Fruit fly (Drosophila melanogaster) whole organism, wandering third instar larva: Measurements from ENCODE around the gene Slbp.

Experiments used
- Abd-B ChIP-seq: fragments of >200 bp; optimal IDR thresholded peaks from 2 replicates; lab custom pipeline; 2017; ENCODE audit warnings: missing biosample characterization, missing genetic modification characterization
- CG32264 ChIP-seq: fragments of 200-800 bp; sonication (Bioruptor generic); optimal IDR thresholded peaks from 2 replicates; lab custom pipeline; 2016; ENCODE audit warnings: missing biosample characterization, missing genetic modification characterization
- CG9705 ChIP-seq: fragments of 200-800 bp; sonication (Bioruptor generic); optimal IDR thresholded peaks from 2 replicates; lab custom pipeline; 2018; ENCODE audit warnings: missing biosample characterization, mild to moderate bottlenecking, missing genetic modification characterization
- CrebA ChIP-seq: fragments of 200-800 bp; sonication (Bioruptor generic); optimal IDR thresholded peaks from 2 replicates; lab custom pipeline; 2016; ENCODE audit warnings: missing biosample characterization, mild to moderate bottlenecking, missing genetic modification characterization, borderline replicate concordance
- Dfd ChIP-seq: fragments of >200 bp; optimal IDR thresholded peaks from 2 replicates; lab custom pipeline; 2017; ENCODE audit warnings: missing biosample characterization, missing genetic modification characterization
- Dif ChIP-seq: fragments of 200-275, 200-300 bp; sonication (Bioruptor generic); optimal IDR thresholded peaks from 2 replicates; lab custom pipeline; 2018; ENCODE audit warnings: missing biosample characterization, missing genetic modification characterization; ENCODE audit not compliant: partially characterized antibody
- GATAd ChIP-seq: sonication (Bioruptor generic); optimal IDR thresholded peaks from 2 replicates; lab custom pipeline; 2016; ENCODE audit warnings: missing biosample characterization, missing genetic modification characterization
- HLH106 ChIP-seq: fragments of 200-800 bp; optimal IDR thresholded peaks from 3 replicates; lab custom pipeline; 2019; ENCODE audit warnings: missing biosample characterization, mild to moderate bottlenecking, missing genetic modification characterization, moderate library complexity
- Hnf4 ChIP-seq: fragments of 200-800 bp; sonication (Bioruptor generic); optimal IDR thresholded peaks from 2 replicates; lab custom pipeline; 2016; ENCODE audit warnings: missing biosample characterization, mild to moderate bottlenecking, missing genetic modification characterization
- Hr78 ChIP-seq: fragments of >200 bp; optimal IDR thresholded peaks from 2 replicates; lab custom pipeline; 2017; ENCODE audit warnings: missing biosample characterization, missing genetic modification characterization
- Hr83 ChIP-seq: fragments of 200-300 bp; sonication (Bioruptor generic); optimal IDR thresholded peaks from 2 replicates; lab custom pipeline; 2016; ENCODE audit warnings: missing biosample characterization, mild to moderate bottlenecking, missing genetic modification characterization, moderate library complexity; ENCODE audit not compliant: poor library complexity, severe bottlenecking
- Jra ChIP-seq: sonication (Bioruptor generic); optimal IDR thresholded peaks from 2 replicates; lab custom pipeline; 2016; ENCODE audit warnings: missing biosample characterization, missing genetic modification characterization
- Mio ChIP-seq: sonication (Bioruptor generic); optimal IDR thresholded peaks from 2 replicates; lab custom pipeline; 2016; ENCODE audit warnings: missing biosample characterization, missing genetic modification characterization
- Myc ChIP-seq: fragments of >200 bp; optimal IDR thresholded peaks from 2 replicates; lab custom pipeline; 2017
- N ChIP-seq: fragments of >200 bp; optimal IDR thresholded peaks from 2 replicates; lab custom pipeline; 2018; ENCODE audit warnings: missing biosample characterization, missing external identifiers, missing genetic modification characterization
- OdsH ChIP-seq: fragments of 200-800 bp; sonication (Bioruptor generic); optimal IDR thresholded peaks from 2 replicates; lab custom pipeline; 2016; ENCODE audit warnings: missing biosample characterization, mild to moderate bottlenecking, missing genetic modification characterization
- Rel ChIP-seq, 2 experiments: fragments of 200-800 bp; sonication (Bioruptor generic) in 1 of 2; optimal IDR thresholded peaks; 2 replicates in 1 of 2; 3 replicates in 1 of 2; lab custom pipeline; 2016 to 2019; ENCODE audit warnings: mild to moderate bottlenecking in 2 of 2, missing biosample characterization in 2 of 2, missing genetic modification characterization in 2 of 2, moderate library complexity in 1 of 2
- Sp1 ChIP-seq: fragments of 200-800 bp; sonication (Bioruptor generic); optimal IDR thresholded peaks from 3 replicates; lab custom pipeline; 2019; ENCODE audit warnings: missing biosample characterization, mild to moderate bottlenecking, missing genetic modification characterization, moderate library complexity
- Vsx2 ChIP-seq: fragments of 200-300, 225-300 bp; sonication (Bioruptor generic); optimal IDR thresholded peaks from 2 replicates; lab custom pipeline; 2018; ENCODE audit warnings: missing biosample characterization, missing genetic modification characterization; ENCODE audit not compliant: partially characterized antibody
- br ChIP-seq: fragments of 200-800 bp; sonication (Bioruptor generic); optimal IDR thresholded peaks from 2 replicates; lab custom pipeline; 2016; ENCODE audit warnings: missing biosample characterization, missing genetic modification characterization
- brk ChIP-seq: fragments of 200-800 bp; sonication (Bioruptor generic); optimal IDR thresholded peaks from 2 replicates; lab custom pipeline; 2016; ENCODE audit warnings: missing biosample characterization, mild to moderate bottlenecking, missing genetic modification characterization
- dl ChIP-seq, 2 experiments: fragments of 175-275, 200-275 bp in 1 of 2; fragments of 200-275 bp in 1 of 2; sonication (Bioruptor generic); optimal IDR thresholded peaks; lab custom pipeline; 2018; ENCODE audit warnings: mild to moderate bottlenecking in 2 of 2, missing biosample characterization in 2 of 2, missing genetic modification characterization in 2 of 2, moderate library complexity in 2 of 2; ENCODE audit not compliant: partially characterized antibody in 2 of 2, insufficient read depth in 1 of 2
- dmrt93B ChIP-seq: fragments of 200-800 bp; sonication (Bioruptor generic); optimal IDR thresholded peaks from 2 replicates; lab custom pipeline; 2018; ENCODE audit warnings: missing biosample characterization, mild to moderate bottlenecking, missing genetic modification characterization
- dsf ChIP-seq: sonication (Bioruptor generic); optimal IDR thresholded peaks from 2 replicates; lab custom pipeline; 2016; ENCODE audit warnings: missing biosample characterization, missing genetic modification characterization, borderline replicate concordance
- ey ChIP-seq: fragments of 200-800 bp; sonication (Bioruptor generic); optimal IDR thresholded peaks from 2 replicates; lab custom pipeline; 2016; ENCODE audit warnings: missing biosample characterization, missing genetic modification characterization
- foxo ChIP-seq, 2 experiments: fragments of 200-800 bp; sonication (Bioruptor generic); optimal IDR thresholded peaks; 2 replicates in 1 of 2; 3 replicates in 1 of 2; lab custom pipeline; 2016 to 2017; ENCODE audit warnings: missing biosample characterization in 2 of 2, missing genetic modification characterization in 2 of 2
- fru ChIP-seq: fragments of 200-800 bp; sonication (Bioruptor generic); optimal IDR thresholded peaks from 3 replicates; lab custom pipeline; 2016; ENCODE audit warnings: missing biosample characterization, mild to moderate bottlenecking, missing genetic modification characterization
- h ChIP-seq: fragments of 200-800 bp; sonication (Bioruptor generic); optimal IDR thresholded peaks from 3 replicates; lab custom pipeline; 2016; ENCODE audit warnings: missing biosample characterization, mild to moderate bottlenecking, missing genetic modification characterization
- jim ChIP-seq: fragments of 175-275, 200-325 bp; sonication (Bioruptor generic); optimal IDR thresholded peaks from 2 replicates; lab custom pipeline; 2016; ENCODE audit warnings: missing biosample characterization, mild to moderate bottlenecking, missing genetic modification characterization
- lola ChIP-seq: fragments of >200 bp; optimal IDR thresholded peaks from 2 replicates; lab custom pipeline; 2017; ENCODE audit warnings: missing biosample characterization, missing genetic modification characterization
- pan ChIP-seq: fragments of >200 bp; optimal IDR thresholded peaks from 2 replicates; lab custom pipeline; 2017
- psq ChIP-seq: fragments of 200-800 bp; sonication (Bioruptor generic); optimal IDR thresholded peaks from 3 replicates; lab custom pipeline; 2017; ENCODE audit warnings: missing biosample characterization, mild to moderate bottlenecking, missing genetic modification characterization, moderate library complexity
- rgr ChIP-seq: fragments of 200-800 bp; sonication (Bioruptor generic); optimal IDR thresholded peaks from 3 replicates; lab custom pipeline; 2016; ENCODE audit warnings: missing biosample characterization, mild to moderate bottlenecking, missing genetic modification characterization
- sage ChIP-seq: fragments of 200-800 bp; sonication (Bioruptor generic); optimal IDR thresholded peaks from 2 replicates; lab custom pipeline; 2016; ENCODE audit warnings: missing biosample characterization, mild to moderate bottlenecking, missing genetic modification characterization
- sv ChIP-seq: fragments of 200-800 bp; sonication (Bioruptor generic); optimal IDR thresholded peaks from 3 replicates; lab custom pipeline; 2016; ENCODE audit warnings: missing biosample characterization, missing genetic modification characterization
- tai ChIP-seq: sonication (Bioruptor generic); optimal IDR thresholded peaks from 2 replicates; lab custom pipeline; 2016; ENCODE audit warnings: missing biosample characterization, missing genetic modification characterization
- usp ChIP-seq: fragments of >200 bp; optimal IDR thresholded peaks from 2 replicates; lab custom pipeline; 2017; ENCODE audit warnings: missing biosample characterization, missing genetic modification characterization
- woc ChIP-seq: sonication (Bioruptor generic); optimal IDR thresholded peaks from 2 replicates; lab custom pipeline; 2016; ENCODE audit warnings: missing biosample characterization, mild to moderate bottlenecking, missing genetic modification characterization

The Slbp gene

DNA sequence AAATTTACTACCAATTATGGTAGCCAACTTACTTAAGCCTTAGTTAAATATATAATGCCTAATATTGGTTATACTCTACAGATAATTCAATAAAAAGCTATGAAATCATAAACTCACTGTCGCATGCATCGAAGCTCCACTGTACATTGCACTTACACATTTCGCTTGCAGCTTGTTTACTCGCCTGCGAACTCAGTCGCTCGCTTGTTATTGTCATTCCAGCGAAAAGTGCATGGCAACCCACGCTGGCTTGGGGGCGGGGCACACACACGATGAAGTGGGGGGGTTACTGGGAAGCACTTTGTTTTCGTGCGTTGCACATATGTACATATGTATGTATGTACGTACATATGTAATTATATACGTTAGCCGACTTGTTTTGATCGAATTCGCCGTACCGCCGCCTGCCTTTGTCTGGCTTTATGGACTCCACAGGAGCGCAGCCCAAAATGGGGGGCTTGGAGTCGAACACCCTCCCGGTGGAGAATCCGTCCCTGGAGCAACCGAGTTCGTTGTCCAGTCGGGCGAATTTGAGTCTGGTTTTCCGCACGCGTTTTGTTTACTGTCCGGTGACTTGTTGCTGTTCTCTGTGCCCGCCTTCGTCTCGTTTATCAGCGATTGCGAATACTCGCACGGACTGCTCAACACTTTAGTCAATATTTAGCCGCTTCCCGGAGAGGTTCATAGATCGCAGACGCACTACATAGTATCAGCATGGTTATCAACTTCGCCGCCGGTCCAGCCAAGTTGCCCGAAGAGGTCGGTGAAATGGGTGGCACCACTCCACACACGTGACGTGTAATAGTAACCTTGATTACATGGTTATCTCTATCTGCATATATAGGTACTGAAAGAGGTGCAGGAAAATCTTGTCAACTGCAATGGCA, 47.0 kb upstream of the Slbp start, which contains the start of gene CG11899:
Gene CG11899, plus strand, starts transcription at position 648 of the 887 bp plus-strand sequence.
- TF ChIP-seq CrebA (GFP tag; lab: Kevin White, UChicago) (no peak), lola (no peak), br (GFP tag; lab: Kevin White, UChicago) (peak; percentile 94), usp (GFP tag; lab: Kevin White, UChicago) (no peak), HLH106 (tag; lab: Kevin White, UChicago) (peak; percentile 82), N (GFP tag; lab: Kevin White, UChicago) (no peak), foxo (GFP tag; optimal IDR thresholded peaks at IDR 0.05; lab: Kevin White, UChicago) (peak; percentile 31 to 97), CG32264 (GFP tag; lab: Kevin White, UChicago) (peak; percentile 82), sv (GFP tag; lab: Kevin White, UChicago) (no peak), jim (peak; percentile 69), rgr (GFP tag; lab: Kevin White, UChicago) (peak; percentile 82), fru (GFP tag; lab: Kevin White, UChicago) (peak; percentile 91), Vsx2 (GFP tag; lab: Kevin White, UChicago) (peak; percentile 94), Hnf4 (GFP tag; lab: Kevin White, UChicago) (peak; percentile 92), CG9705 (GFP tag; lab: Kevin White, UChicago) (peak; percentile 78), Hr78 (GFP tag; lab: Kevin White, UChicago) (no peak), tai (GFP tag; lab: Kevin White, UChicago) (peak; percentile 93), woc (GFP tag; lab: Kevin White, UChicago) (peak; percentile 97), Jra (GFP tag; lab: Kevin White, UChicago) (peak; percentile 89), Dfd (no peak), h (GFP tag; lab: Kevin White, UChicago) (peak; percentile 98), Abd-B (GFP tag; lab: Kevin White, UChicago) (no peak), Mio (GFP tag; lab: Kevin White, UChicago) (no peak), Hr83 (GFP tag; lab: Kevin White, UChicago) (peak; percentile 94), Sp1 (GFP tag; lab: Kevin White, UChicago) (peak; percentile 69), psq (GFP tag; lab: Kevin White, UChicago) (peak; percentile 96), OdsH (GFP tag; lab: Kevin White, UChicago) (peak; percentile 86), sage (GFP tag; lab: Kevin White, UChicago) (peak; percentile 90), dsf (no peak), brk (no peak), Dif (GFP tag; lab: Kevin White, UChicago) (peak; percentile 86), dmrt93B (GFP tag; lab: Kevin White, UChicago) (peak; percentile 61), pan (no peak), dl (GFP tag; optimal IDR thresholded peaks at IDR 0.05; lab: Kevin White, UChicago; ENCODE audit: insufficient read depth in 1 of 2, partially characterized antibody in 2 of 2) (peak; percentile 15 to 47), Myc (lab: Kevin White, UChicago) (no peak), Rel (GFP tag; optimal IDR thresholded peaks at IDR 0.05; lab: Kevin White, UChicago) (peak; percentile 85), Rel (tag; optimal IDR thresholded peaks at IDR 0.05; lab: Kevin White, UChicago) (peak; percentile 86), ey (GFP tag; lab: Kevin White, UChicago) (peak; percentile 87), GATAd (GFP tag; lab: Kevin White, UChicago) (peak; percentile 43)

DNA sequence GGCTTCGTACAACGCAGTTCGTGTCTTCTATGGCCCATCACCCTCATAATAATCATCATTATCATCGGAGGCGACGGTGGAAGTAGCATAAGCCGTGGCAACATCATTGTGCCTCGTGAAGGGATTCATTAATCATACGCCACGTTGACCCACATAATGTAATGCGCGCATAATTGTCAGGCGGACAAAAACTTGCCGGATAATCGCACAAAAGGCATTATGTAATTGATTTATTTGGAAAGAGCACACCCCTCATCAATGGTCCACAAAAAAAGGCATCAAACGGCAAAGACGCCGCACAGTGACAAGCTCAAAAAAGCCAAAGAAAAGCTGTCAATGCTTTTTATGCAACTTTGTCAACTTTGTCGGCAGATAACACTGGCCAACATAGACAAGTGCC, 45.2 kb upstream of the Slbp start:
- TF ChIP-seq woc (GFP tag; lab: Kevin White, UChicago), result no peak
- no peak for TF ChIP-seq CrebA (GFP tag; lab: Kevin White, UChicago)
- TF ChIP-seq dsf, result no peak
- TF ChIP-seq fru (GFP tag; lab: Kevin White, UChicago), result no peak
- TF ChIP-seq sage (GFP tag; lab: Kevin White, UChicago), result no peak
- no peak for TF ChIP-seq Rel (GFP tag; optimal IDR thresholded peaks at IDR 0.05; lab: Kevin White, UChicago)
- no peak for TF ChIP-seq Rel (tag; optimal IDR thresholded peaks at IDR 0.05; lab: Kevin White, UChicago)
- TF ChIP-seq Hr78 (GFP tag; lab: Kevin White, UChicago), result no peak
- TF ChIP-seq Sp1 (GFP tag; lab: Kevin White, UChicago), result no peak
- no peak for TF ChIP-seq Dif (GFP tag; lab: Kevin White, UChicago)
- TF ChIP-seq Dfd, result no peak
- TF ChIP-seq h (GFP tag; lab: Kevin White, UChicago), result no peak
- no peak for TF ChIP-seq foxo (GFP tag; optimal IDR thresholded peaks at IDR 0.05; lab: Kevin White, UChicago)
- no peak for TF ChIP-seq sv (GFP tag; lab: Kevin White, UChicago)
- TF ChIP-seq HLH106 (tag; lab: Kevin White, UChicago), result no peak
- TF ChIP-seq lola, result no peak
- TF ChIP-seq CG32264 (GFP tag; lab: Kevin White, UChicago), result no peak
- TF ChIP-seq Abd-B (GFP tag; lab: Kevin White, UChicago), result no peak
- TF ChIP-seq dl (GFP tag; optimal IDR thresholded peaks at IDR 0.05; lab: Kevin White, UChicago; ENCODE audit: insufficient read depth in 1 of 2, partially characterized antibody in 2 of 2), result no peak
- no peak for TF ChIP-seq usp (GFP tag; lab: Kevin White, UChicago)
